Worm (Caenorhabditis elegans) whole organism, early embryonic: ENCODE results near the gene F11D5.1.

Experiments
- B0310.2 ChIP-seq: sonication (generic microtip); optimal IDR thresholded peaks from 2 replicates; lab custom pipeline; 2016; ENCODE audit warnings: mild to moderate bottlenecking, missing genetic modification characterization, missing compliant biosample characterization
- ama-1 ChIP-seq: fragments of 150-350 bp; optimal IDR thresholded peaks from 2 replicates; lab custom pipeline; 2014
- ceh-13 ChIP-seq: fragments of 200-800 bp; sonication (Bioruptor generic); optimal IDR thresholded peaks from 2 replicates; lab custom pipeline; 2018; ENCODE audit warnings: mild to moderate bottlenecking, missing genetic modification characterization, missing compliant biosample characterization
- ets-7 ChIP-seq: sonication (generic microtip); optimal IDR thresholded peaks from 2 replicates; lab custom pipeline; 2016; ENCODE audit warnings: missing genotype, missing genetic modification characterization, missing compliant biosample characterization
- flt-1 ChIP-seq: fragments of 200-800 bp; sonication (Bioruptor generic); IDR thresholded peaks from 2 replicates; pipeline ENCODE4 v1.3.6; 2022; ENCODE audit warnings: missing genetic modification characterization, missing compliant biosample characterization
- hmbx-1 ChIP-seq: sonication (generic microtip); optimal IDR thresholded peaks from 2 replicates; lab custom pipeline; 2016; ENCODE audit warnings: mild to moderate bottlenecking, missing genetic modification characterization, missing compliant biosample characterization
- pes-1 ChIP-seq: fragments of 200-800 bp; sonication (Bioruptor generic); IDR thresholded peaks from 2 replicates; pipeline ENCODE4 v1.3.6; 2022; ENCODE audit warnings: missing genetic modification reagents, missing genetic modification characterization, missing compliant biosample characterization
- scrt-1 ChIP-seq: fragments of 200-800 bp; sonication (Bioruptor generic); IDR thresholded peaks from 2 replicates; pipeline ENCODE4 v1.3.6; 2022; ENCODE audit warnings: missing genetic modification characterization, missing compliant biosample characterization
- tbx-37 ChIP-seq: fragments of 200-800 bp; sonication (Bioruptor generic); conservative IDR thresholded peaks from 2 replicates; pipeline ENCODE4 v1.3.6; 2022; ENCODE audit warnings: missing genetic modification reagents, missing genetic modification characterization, missing compliant biosample characterization

DNA sequence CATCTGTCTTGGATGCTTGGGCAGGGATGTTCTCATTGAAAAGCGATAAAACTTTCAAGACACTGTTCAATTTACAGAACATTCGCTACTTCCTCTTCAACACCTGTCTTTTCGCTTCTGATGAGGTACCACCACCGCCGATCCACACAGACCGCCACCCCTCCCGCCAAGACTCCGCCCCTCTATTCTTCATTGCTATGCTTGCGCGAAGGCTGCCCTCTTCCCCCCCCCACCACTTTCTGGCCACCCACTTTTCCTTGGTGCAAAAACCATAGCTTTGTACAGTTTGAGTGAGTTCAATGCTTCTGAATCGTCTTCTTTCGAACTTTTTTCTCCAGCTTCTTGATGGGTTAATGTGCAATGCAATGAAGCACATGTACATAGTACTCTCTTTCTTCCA lies 19.0 kb upstream of the F11D5.1 start:
- no peak for TF ChIP-seq hmbx-1 (tag; lab: Kevin White, UChicago)
- TF ChIP-seq tbx-37, result no peak
- TF ChIP-seq ama-1 (lab: Kevin White, UChicago), result no peak
- TF ChIP-seq scrt-1, result no peak
- TF ChIP-seq flt-1 (GFP tag; lab: Robert Waterston, UW), result no peak
- no peak for TF ChIP-seq ets-7 (tag; lab: Kevin White, UChicago)
- TF ChIP-seq pes-1 (GFP tag; lab: Robert Waterston, UW), result no peak
- no peak for TF ChIP-seq B0310.2
- no peak for TF ChIP-seq ceh-13 (GFP tag; lab: Kevin White, UChicago)
